Fruit fly (Drosophila melanogaster) whole organism, prepupa: ENCODE results near the gene BthD.

Experiments
- Blimp-1 ChIP-seq: fragments of 200-800 bp; sonication (Bioruptor generic); optimal IDR thresholded peaks from 3 replicates; lab custom pipeline; 2017; ENCODE audit warnings: missing biosample characterization, missing genetic modification characterization, mild to moderate bottlenecking, moderate library complexity, missing genetic modification reagents
- CG10669 ChIP-seq: fragments of 200-800 bp; sonication (Bioruptor generic); optimal IDR thresholded peaks from 3 replicates; lab custom pipeline; 2018; ENCODE audit warnings: missing biosample characterization, mild to moderate bottlenecking, missing genetic modification characterization, moderate library complexity
- CG11294 ChIP-seq: fragments of 200-800 bp; sonication (Bioruptor generic); IDR thresholded peaks from 2 replicates; pipeline ENCODE4 v1.3.6; 2022; ENCODE audit warnings: missing biosample characterization, missing genetic modification characterization
- CG11902 ChIP-seq: fragments of 200-800 bp; sonication (Bioruptor generic); optimal IDR thresholded peaks from 3 replicates; lab custom pipeline; 2016; ENCODE audit warnings: missing biosample characterization, missing genetic modification characterization
- CG15336 ChIP-seq: fragments of 200-800 bp; sonication (Bioruptor generic); IDR thresholded peaks from 2 replicates; pipeline ENCODE4 v1.3.6; 2022; ENCODE audit warnings: missing biosample characterization, missing genetic modification characterization
- CG1621 ChIP-seq: fragments of 200-800 bp; sonication (Bioruptor generic); optimal IDR thresholded peaks from 3 replicates; lab custom pipeline; 2018; ENCODE audit warnings: missing biosample characterization, mild to moderate bottlenecking, missing genetic modification characterization
- CG16779 ChIP-seq: fragments of 200-800 bp; sonication (Bioruptor generic); optimal IDR thresholded peaks from 3 replicates; lab custom pipeline; 2017; ENCODE audit warnings: missing biosample characterization, mild to moderate bottlenecking, missing genetic modification characterization
- CG3032 ChIP-seq: fragments of 200-800 bp; optimal IDR thresholded peaks from 2 replicates; lab custom pipeline; 2019; ENCODE audit warnings: missing biosample characterization, mild to moderate bottlenecking, missing genetic modification characterization, moderate library complexity
- CG32006 ChIP-seq: fragments of 200-800 bp; sonication (Bioruptor generic); optimal IDR thresholded peaks from 3 replicates; lab custom pipeline; 2017; ENCODE audit warnings: missing biosample characterization, mild to moderate bottlenecking, missing genetic modification characterization
- CG34406 ChIP-seq: fragments of 200-800 bp; sonication (Bioruptor generic); optimal IDR thresholded peaks from 3 replicates; lab custom pipeline; 2016; ENCODE audit warnings: missing biosample characterization, missing genetic modification characterization
- CG3919 ChIP-seq: fragments of 200-800 bp; sonication (Bioruptor generic); optimal IDR thresholded peaks from 3 replicates; lab custom pipeline; 2016; ENCODE audit warnings: missing biosample characterization, missing genetic modification characterization
- CG6163 ChIP-seq: fragments of 200-800 bp; sonication (Bioruptor generic); IDR thresholded peaks from 3 replicates; pipeline ENCODE4 v1.3.6; 2022; ENCODE audit warnings: missing biosample characterization, missing genetic modification characterization
- CG6276 ChIP-seq: fragments of 200-800 bp; sonication (Bioruptor generic); optimal IDR thresholded peaks from 2 replicates; lab custom pipeline; 2017; ENCODE audit warnings: missing biosample characterization, mild to moderate bottlenecking, missing genetic modification characterization
- CG6808 ChIP-seq: fragments of 200-800 bp; sonication (Bioruptor generic); optimal IDR thresholded peaks from 3 replicates; lab custom pipeline; 2017; ENCODE audit warnings: missing biosample characterization, missing genetic modification characterization, mild to moderate bottlenecking, moderate library complexity, missing genetic modification reagents
- CG6854 ChIP-seq: fragments of 200-800 bp; sonication (Bioruptor generic); optimal IDR thresholded peaks from 2 replicates; lab custom pipeline; 2017; ENCODE audit warnings: missing biosample characterization, mild to moderate bottlenecking, missing genetic modification characterization
- CG7368 ChIP-seq: fragments of 200-800 bp; sonication (Bioruptor generic); optimal IDR thresholded peaks from 3 replicates; lab custom pipeline; 2016; ENCODE audit warnings: missing biosample characterization, missing genetic modification characterization
- CG8119 ChIP-seq: fragments of 200-800 bp; sonication (Bioruptor generic); IDR thresholded peaks from 3 replicates; pipeline ENCODE4 v1.3.6; 2022; ENCODE audit warnings: missing biosample characterization, missing genetic modification characterization
- CG8319 ChIP-seq: fragments of 200-800 bp; sonication (Bioruptor generic); optimal IDR thresholded peaks from 3 replicates; lab custom pipeline; 2016; ENCODE audit warnings: missing biosample characterization, missing genetic modification characterization
- Eip78C ChIP-seq: fragments of 200-800 bp; sonication (Bioruptor generic); peaks from one replicate; lab custom pipeline; 2016; ENCODE audit warnings: missing biosample characterization, missing genetic modification characterization
- Eip93F ChIP-seq: fragments of 200-800 bp; sonication (Bioruptor generic); optimal IDR thresholded peaks from 2 replicates; lab custom pipeline; 2016; ENCODE audit warnings: missing biosample characterization, mild to moderate bottlenecking, missing genetic modification characterization
- Hr38 ChIP-seq: sonication (Bioruptor generic); optimal IDR thresholded peaks from 2 replicates; lab custom pipeline; 2016; ENCODE audit warnings: missing biosample characterization, missing genetic modification characterization
- Hr39 ChIP-seq: fragments of 200-800 bp; sonication (Bioruptor generic); optimal IDR thresholded peaks from 2 replicates; lab custom pipeline; 2016; ENCODE audit warnings: missing biosample characterization, missing genetic modification characterization
- Lpt ChIP-seq: fragments of 200-800 bp; sonication (Bioruptor generic); optimal IDR thresholded peaks from 3 replicates; lab custom pipeline; 2016; ENCODE audit warnings: missing biosample characterization, missing genetic modification characterization
- Met ChIP-seq: fragments of 200-800 bp; sonication (Bioruptor generic); optimal IDR thresholded peaks from 3 replicates; lab custom pipeline; 2016; ENCODE audit warnings: missing biosample characterization, missing genetic modification characterization
- OdsH ChIP-seq: fragments of 200-800 bp; sonication (Bioruptor generic); optimal IDR thresholded peaks from 3 replicates; lab custom pipeline; 2016; ENCODE audit warnings: missing biosample characterization, missing genetic modification characterization
- acj6 ChIP-seq: fragments of 200-800 bp; sonication (Bioruptor generic); optimal IDR thresholded peaks from 3 replicates; lab custom pipeline; 2016; ENCODE audit warnings: missing biosample characterization, missing genetic modification characterization
- dac ChIP-seq: fragments of 200-800 bp; sonication (Bioruptor generic); optimal IDR thresholded peaks from 2 replicates; lab custom pipeline; 2017; ENCODE audit warnings: missing biosample characterization, mild to moderate bottlenecking, missing genetic modification characterization
- dsx ChIP-seq: fragments of 200-800 bp; optimal IDR thresholded peaks from 3 replicates; lab custom pipeline; 2019; ENCODE audit warnings: missing biosample characterization, mild to moderate bottlenecking, missing genetic modification characterization, moderate library complexity; ENCODE audit not compliant: poor library complexity, severe bottlenecking
- eg ChIP-seq: fragments of 200-800 bp; sonication (Bioruptor generic); IDR thresholded peaks from 3 replicates; pipeline ENCODE4 v1.3.6; 2022; ENCODE audit warnings: missing biosample characterization, missing genetic modification characterization
- esn ChIP-seq: fragments of 200-800 bp; sonication (Bioruptor generic); optimal IDR thresholded peaks from 2 replicates; lab custom pipeline; 2016; ENCODE audit warnings: missing biosample characterization, mild to moderate bottlenecking, missing genetic modification characterization, moderate library complexity
- fd85E ChIP-seq: fragments of 200-800 bp; sonication (Bioruptor generic); optimal IDR thresholded peaks from 3 replicates; lab custom pipeline; 2016; ENCODE audit warnings: missing biosample characterization, missing genetic modification characterization
- lz ChIP-seq: fragments of 200-800 bp; sonication (Bioruptor generic); optimal IDR thresholded peaks from 3 replicates; lab custom pipeline; 2016; ENCODE audit warnings: missing biosample characterization, missing genetic modification characterization
- pdm3 ChIP-seq: fragments of 200-800 bp; sonication (Bioruptor generic); optimal IDR thresholded peaks from 3 replicates; lab custom pipeline; 2016; ENCODE audit warnings: missing biosample characterization, missing genetic modification characterization
- salr ChIP-seq, 2 experiments: fragments of 200-800 bp; sonication (Bioruptor generic); optimal IDR thresholded peaks; 3 replicates each; lab custom pipeline; 2016 to 2018; ENCODE audit warnings: missing biosample characterization in 2 of 2, missing genetic modification characterization in 2 of 2, mild to moderate bottlenecking in 1 of 2
- ss ChIP-seq, 2 experiments: fragments of 200-800 bp; sonication (Bioruptor generic); optimal IDR thresholded peaks; 2 replicates in 1 of 2; 3 replicates in 1 of 2; lab custom pipeline; 2017 to 2018; ENCODE audit warnings: mild to moderate bottlenecking in 2 of 2, missing biosample characterization in 2 of 2, missing genetic modification characterization in 2 of 2, moderate library complexity in 1 of 2
- svp ChIP-seq: fragments of 200-800 bp; sonication (Bioruptor generic); peaks from one replicate; lab custom pipeline; 2016; ENCODE audit warnings: missing biosample characterization, missing genetic modification characterization
- topi ChIP-seq: fragments of 200-800 bp; sonication (Bioruptor generic); optimal IDR thresholded peaks from 3 replicates; lab custom pipeline; 2016; ENCODE audit warnings: missing biosample characterization, missing genetic modification characterization
- vri ChIP-seq: fragments of 200-800 bp; sonication (Bioruptor generic); optimal IDR thresholded peaks from 3 replicates; lab custom pipeline; 2016; ENCODE audit warnings: missing biosample characterization, mild to moderate bottlenecking, missing genetic modification characterization

BthD gene

DNA sequence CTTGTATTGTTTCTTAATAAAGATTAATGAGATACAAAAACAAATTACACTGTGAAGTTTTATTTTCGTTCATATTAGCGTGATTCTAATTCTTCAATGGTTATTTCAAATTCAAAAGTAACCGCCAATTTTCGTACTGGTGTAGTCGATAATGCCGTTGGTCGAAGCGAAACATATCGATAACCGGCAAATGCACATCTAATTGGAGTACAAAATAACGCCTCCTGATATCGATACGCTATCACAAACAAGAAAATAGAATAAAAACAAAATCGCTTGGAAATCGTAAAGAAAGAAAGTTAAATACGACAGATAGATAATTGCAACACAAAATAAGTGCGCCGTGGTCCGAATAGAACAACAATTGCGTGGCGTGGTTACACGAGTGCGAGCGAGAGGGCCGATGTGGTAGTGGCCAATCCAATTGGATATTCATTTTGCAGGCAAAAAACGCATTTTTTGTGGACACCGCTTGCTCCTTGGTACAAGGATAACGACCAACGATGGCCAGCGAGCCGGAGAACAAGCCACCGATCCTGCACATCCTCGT lies 5.9 kb upstream of the BthD start:
- TF ChIP-seq esn (GFP tag; lab: Kevin White, UChicago) (peak; percentile 10), CG16779 (no peak), acj6 (GFP tag; lab: Kevin White, UChicago) (no peak), Lpt (no peak), OdsH (no peak), CG3032 (tag; lab: Kevin White, UChicago) (peak; percentile 24), dsx (GFP tag; lab: Kevin White, UChicago) (no peak), pdm3 (no peak), salr (GFP tag; optimal IDR thresholded peaks at IDR 0.05; lab: Kevin White, UChicago) (no peak), eg (GFP tag; lab: Robert Waterston, UW) (no peak), topi (GFP tag; lab: Kevin White, UChicago) (no peak), CG11294 (GFP tag; lab: Robert Waterston, UW) (no peak), CG8119 (GFP tag; lab: Robert Waterston, UW) (no peak), Hr39 (GFP tag; lab: Kevin White, UChicago) (no peak), CG11902 (GFP tag; lab: Kevin White, UChicago) (no peak)

- no peak for TF ChIP-seq CG3919 (GFP tag; lab: Kevin White, UChicago)
- no peak for TF ChIP-seq Hr39 (GFP tag; lab: Kevin White, UChicago)
- no peak for TF ChIP-seq topi (GFP tag; lab: Kevin White, UChicago)
- TF ChIP-seq CG1621: peak; percentile 33
- peak; percentile 28; the same call in 1 of the 2 replicates for TF ChIP-seq CG15336
- no peak for TF ChIP-seq CG16779
- no peak for TF ChIP-seq Blimp-1 (GFP tag; lab: Kevin White, UChicago)
- no peak for TF ChIP-seq CG6808
- TF ChIP-seq pdm3: no peak
- TF ChIP-seq CG6163 (GFP tag; lab: Robert Waterston, UW): 0 out of 3 replicates have a peak, but pooled peaks have one; percentile 14
- no peak for TF ChIP-seq eg (GFP tag; lab: Robert Waterston, UW)
- no peak for TF ChIP-seq fd85E (GFP tag; lab: Kevin White, UChicago)
- TF ChIP-seq CG6276 (GFP tag; lab: Kevin White, UChicago): no peak
- TF ChIP-seq ss (GFP tag; optimal IDR thresholded peaks at IDR 0.05; lab: Kevin White, UChicago): no peak
- no peak for TF ChIP-seq Hr38 (GFP tag; lab: Kevin White, UChicago)
- TF ChIP-seq CG8119 (GFP tag; lab: Robert Waterston, UW): no peak
- TF ChIP-seq CG32006: no peak
- TF ChIP-seq lz (GFP tag; lab: Kevin White, UChicago): no peak
- TF ChIP-seq CG6854 (GFP tag; lab: Kevin White, UChicago): peak; percentile 25
- TF ChIP-seq CG3032 (tag; lab: Kevin White, UChicago): peak; percentile 8
- TF ChIP-seq Met (GFP tag; lab: Kevin White, UChicago): no peak
- TF ChIP-seq CG10669 (GFP tag; lab: Kevin White, UChicago): no peak
- TF ChIP-seq dac (GFP tag; lab: Kevin White, UChicago): no peak
- TF ChIP-seq CG34406 (GFP tag; lab: Kevin White, UChicago): no peak
- TF ChIP-seq vri: no peak
- TF ChIP-seq salr (GFP tag; optimal IDR thresholded peaks at IDR 0.05; lab: Kevin White, UChicago): no peak
- TF ChIP-seq CG8319: no peak
- TF ChIP-seq Eip78C: no peak
- TF ChIP-seq svp (GFP tag; lab: Kevin White, UChicago): no peak
- no peak for TF ChIP-seq CG7368 (GFP tag; lab: Kevin White, UChicago)
- TF ChIP-seq dsx (GFP tag; lab: Kevin White, UChicago): no peak
- TF ChIP-seq Eip93F (GFP tag; lab: Kevin White, UChicago): no peak
Observed at dm6 chrX:13615992-13616391, 4.1 kb downstream of the BthD start.
